Worm (Caenorhabditis elegans) whole organism, late embryonic: Measurements from ENCODE around the gene fbxb-108.

ENCODE experiments used
- ama-1 ChIP-seq: fragments of 150-350 bp; optimal IDR thresholded peaks from 2 replicates; lab custom pipeline; 2014
- ceh-2 ChIP-seq: sonication (generic microtip); optimal IDR thresholded peaks from 2 replicates; lab custom pipeline; 2016; ENCODE audit warnings: missing genotype, missing genetic modification characterization, missing compliant biosample characterization
- ceh-22 ChIP-seq: sonication (generic microtip); optimal IDR thresholded peaks from 2 replicates; lab custom pipeline; 2017; ENCODE audit warnings: missing biosample characterization, missing genetic modification characterization
- ceh-34 ChIP-seq: sonication (generic microtip); optimal IDR thresholded peaks from 2 replicates; lab custom pipeline; 2016; ENCODE audit warnings: mild to moderate bottlenecking, missing genetic modification characterization, missing compliant biosample characterization
- ceh-6 ChIP-seq: fragments of 200-800 bp; sonication (Bioruptor generic); optimal IDR thresholded peaks from 2 replicates; lab custom pipeline; 2018; ENCODE audit warnings: mild to moderate bottlenecking, missing genetic modification characterization, missing compliant biosample characterization
- elt-2 ChIP-seq: sonication (generic microtip); optimal IDR thresholded peaks from 2 replicates; lab custom pipeline; 2016; ENCODE audit warnings: missing genetic modification reagents, missing genetic modification characterization, missing compliant biosample characterization
- eyg-1 ChIP-seq: sonication (generic microtip); optimal IDR thresholded peaks from 2 replicates; lab custom pipeline; 2016; ENCODE audit warnings: missing genotype, missing genetic modification characterization, missing compliant biosample characterization
- fkh-10 ChIP-seq: fragments of 150-350 bp; optimal IDR thresholded peaks from 2 replicates; lab custom pipeline; 2014; ENCODE audit warnings: missing biosample characterization, missing genetic modification reagents, missing genetic modification characterization
- lim-6 ChIP-seq: sonication (generic microtip); optimal IDR thresholded peaks from 2 replicates; lab custom pipeline; 2016; ENCODE audit warnings: missing genetic modification characterization, missing compliant biosample characterization
- nhr-11 ChIP-seq: fragments of 150-350 bp; optimal IDR thresholded peaks from 2 replicates; lab custom pipeline; 2014; ENCODE audit warnings: missing biosample characterization, missing genetic modification characterization
- pqm-1 ChIP-seq: sonication (generic microtip); optimal IDR thresholded peaks from 2 replicates; lab custom pipeline; 2016; ENCODE audit warnings: missing genetic modification characterization, missing compliant biosample characterization
- rnt-1 ChIP-seq: sonication (generic microtip); optimal IDR thresholded peaks from 2 replicates; lab custom pipeline; 2016; ENCODE audit warnings: missing genetic modification characterization, missing compliant biosample characterization
- unc-86 ChIP-seq: sonication (generic microtip); optimal IDR thresholded peaks from 2 replicates; lab custom pipeline; 2016; ENCODE audit warnings: missing genetic modification characterization, missing compliant biosample characterization

ce11 chrII:2734735-2735134 is 30.0 kb upstream of the fbxb-108 start:
- no peak for TF ChIP-seq pqm-1 (tag; lab: Kevin White, UChicago)
- TF ChIP-seq unc-86 (tag; lab: Kevin White, UChicago), result no peak
- no peak for TF ChIP-seq ceh-2 (tag; lab: Kevin White, UChicago)
- TF ChIP-seq ceh-34, result no peak
- no peak for TF ChIP-seq eyg-1 (tag; lab: Kevin White, UChicago)
- no peak for TF ChIP-seq lim-6
- no peak for TF ChIP-seq elt-2 (tag; lab: Kevin White, UChicago)
- no peak for TF ChIP-seq ceh-6 (GFP tag; lab: Kevin White, UChicago)
- no peak for TF ChIP-seq fkh-10
- no peak for TF ChIP-seq ceh-22
- no peak for TF ChIP-seq nhr-11
- TF ChIP-seq rnt-1 (tag; lab: Kevin White, UChicago), result no peak
- TF ChIP-seq ama-1 (lab: Kevin White, UChicago), result no peak
